Worm (Caenorhabditis elegans): ENCODE results near the gene Y51A2B.4.

Y51A2B.4 gene

DNA sequence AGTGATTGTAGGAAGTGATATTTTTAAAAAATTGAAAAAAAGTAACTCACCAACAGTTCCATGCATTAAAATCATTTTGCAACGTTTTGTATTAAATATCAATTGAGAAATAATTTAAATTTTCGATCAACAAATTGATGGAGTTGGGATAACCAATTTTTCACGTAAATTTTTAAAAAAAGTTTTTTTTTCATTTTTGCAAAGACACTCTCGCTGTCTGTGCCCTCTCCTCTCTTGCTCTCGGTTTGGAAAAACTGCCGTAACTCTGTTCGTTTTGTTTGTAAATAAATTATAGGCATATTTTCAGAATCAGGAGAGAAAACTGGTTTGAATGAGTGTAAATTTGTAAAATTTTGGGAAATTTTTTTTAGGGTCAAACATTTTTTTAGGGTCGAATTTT, 8.9 kb upstream of the Y51A2B.4 start, which contains the start of gene Y51A2B.16:
Gene Y51A2B.16 (minus strand): TSS at position 101 of the 400 bp plus-strand sequence.
- TF ChIP-seq elt-1 (tag; optimal IDR thresholded peaks at IDR 0.05) (no peak), daf-12 (tag; optimal IDR thresholded peaks at IDR 0.05) (no peak), unc-39 (tag; optimal IDR thresholded peaks at IDR 0.05) (no peak), ztf-11 (tag; optimal IDR thresholded peaks at IDR 0.05) (no peak), pqm-1 (tag; optimal IDR thresholded peaks at IDR 0.05) (no peak)

DNA sequence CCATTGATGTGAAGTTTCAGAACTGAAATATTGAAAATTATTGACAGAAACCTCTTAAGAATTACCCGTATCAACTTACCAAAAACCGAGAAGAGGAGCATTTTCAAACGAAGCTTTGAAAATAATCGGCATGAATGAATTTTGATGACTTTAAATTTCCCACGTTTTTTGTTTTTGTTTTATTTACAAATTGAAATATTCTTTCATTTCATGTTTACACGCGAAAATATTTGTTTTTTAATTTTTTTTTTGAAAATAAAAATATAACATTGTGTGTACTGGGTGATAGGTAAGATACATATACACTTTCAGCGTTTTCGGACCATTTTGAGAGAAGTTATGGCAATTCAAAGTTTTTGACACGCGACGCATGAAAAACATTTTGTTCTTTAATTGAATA, 6.7 kb upstream of the Y51A2B.4 start, which contains the start of gene Y51A2B.9:
Gene Y51A2B.9 (minus strand): TSS at position 101 of the 400 bp plus-strand sequence.
- no peak for TF ChIP-seq snpc-4 (tag; optimal IDR thresholded peaks at IDR 0.05)
- no peak for TF ChIP-seq nhr-25 (tag; optimal IDR thresholded peaks at IDR 0.05)
- no peak for TF ChIP-seq fkh-10 (GFP tag; optimal IDR thresholded peaks at IDR 0.05)
- no peak for TF ChIP-seq unc-39 (tag; optimal IDR thresholded peaks at IDR 0.05)
- no peak for TF ChIP-seq eor-1 (tag; optimal IDR thresholded peaks at IDR 0.05)
- no peak for TF ChIP-seq mdl-1 (tag; optimal IDR thresholded peaks at IDR 0.05)
- TF ChIP-seq lin-39 (tag; optimal IDR thresholded peaks at IDR 0.05), result no peak
- no peak for TF ChIP-seq pqm-1 (tag; optimal IDR thresholded peaks at IDR 0.05)
- no peak for TF ChIP-seq ceh-16 (tag; optimal IDR thresholded peaks at IDR 0.05)
- no peak for TF ChIP-seq nhr-67 (tag; optimal IDR thresholded peaks at IDR 0.05)
- no peak for TF ChIP-seq egl-5 (tag; optimal IDR thresholded peaks at IDR 0.05)
- TF ChIP-seq sea-2 (GFP tag; optimal IDR thresholded peaks at IDR 0.05), result no peak

DNA sequence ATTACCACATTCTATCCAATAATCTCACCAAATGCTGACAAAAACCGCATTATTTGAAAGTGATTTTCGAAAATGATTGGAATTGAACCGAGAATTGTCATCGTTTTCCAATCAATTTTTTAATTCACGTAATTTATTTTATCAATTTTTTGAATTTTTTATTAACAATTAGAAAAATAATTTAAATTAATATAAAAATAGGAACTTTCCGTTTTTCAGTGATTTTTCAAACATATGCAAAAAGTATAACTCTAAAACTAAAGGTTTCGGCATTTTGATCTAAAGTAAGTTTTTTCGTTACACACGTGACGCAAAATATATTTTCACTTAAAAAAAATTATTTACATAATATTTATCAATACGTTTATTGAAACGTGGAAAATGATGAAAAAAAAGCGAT, 5.3 kb upstream of the Y51A2B.4 start, which contains the start of gene Y51A2B.6:
Gene Y51A2B.6 (minus strand): TSS at position 101 of the 400 bp plus-strand sequence.
- TF ChIP-seq elt-2 (tag; optimal IDR thresholded peaks at IDR 0.05) (no peak), nhr-76 (tag; optimal IDR thresholded peaks at IDR 0.05) (no peak), skn-1 (tag; optimal IDR thresholded peaks at IDR 0.05) (no peak)

DNA sequence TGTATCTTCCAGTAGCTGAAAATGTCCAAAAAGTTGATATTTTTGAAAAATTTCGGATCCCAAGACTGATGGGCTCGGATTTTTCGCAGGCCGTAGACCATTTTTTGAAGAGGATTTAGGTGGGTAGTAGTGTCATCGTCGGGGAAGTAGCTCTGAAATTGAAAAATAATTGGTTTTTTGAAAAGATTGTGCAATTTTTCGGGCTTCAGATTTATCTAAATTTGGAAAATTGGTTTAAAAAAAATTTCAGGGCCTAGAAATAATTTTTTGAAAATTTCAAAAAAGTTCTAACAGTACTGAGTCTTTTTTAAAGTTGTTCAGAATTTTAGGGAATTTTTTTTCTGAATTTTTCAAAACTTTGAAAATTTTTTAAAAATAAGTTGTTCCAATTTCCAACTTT, 6.4 kb downstream of the Y51A2B.4 start, which contains the start of gene nhr-288:
Gene nhr-288 (minus strand): TSS at position 101 of the 400 bp plus-strand sequence.
- TF ChIP-seq nhr-12 (tag; optimal IDR thresholded peaks at IDR 0.05), result no peak
- no peak for TF ChIP-seq eor-1 (tag; optimal IDR thresholded peaks at IDR 0.05)
- no peak for TF ChIP-seq aly-2 (tag; optimal IDR thresholded peaks at IDR 0.05)
- TF ChIP-seq mml-1 (tag; optimal IDR thresholded peaks at IDR 0.05), result no peak
- TF ChIP-seq snpc-4 (tag; optimal IDR thresholded peaks at IDR 0.05), result no peak
- no peak for TF ChIP-seq nhr-28 (tag; optimal IDR thresholded peaks at IDR 0.05)
- no peak for TF ChIP-seq lin-15B (tag; optimal IDR thresholded peaks at IDR 0.05)
- TF ChIP-seq R02D3.7 (tag; optimal IDR thresholded peaks at IDR 0.05), result no peak
- TF ChIP-seq pqm-1 (tag; optimal IDR thresholded peaks at IDR 0.05), result no peak

DNA sequence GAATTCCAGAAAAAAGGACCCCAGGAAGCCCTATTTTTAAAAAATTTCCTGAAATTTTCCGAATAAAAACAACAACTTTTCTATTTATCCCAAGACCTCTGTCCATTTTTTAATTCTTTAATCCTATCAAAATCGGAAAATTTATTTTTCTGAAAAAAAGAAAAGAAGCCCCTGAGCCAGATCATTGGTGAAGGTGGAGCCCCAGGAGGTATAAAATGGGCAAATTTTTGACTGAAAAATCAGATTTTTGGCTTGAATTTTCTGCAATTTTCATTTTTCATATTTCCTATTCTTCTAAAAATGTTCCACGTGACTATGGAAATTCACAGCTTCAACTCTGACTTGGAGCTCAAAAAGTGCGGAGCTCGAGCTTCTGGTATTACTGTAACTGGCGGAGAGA, 10.1 kb downstream of the Y51A2B.4 start, which contains the start of gene Y51A2B.8:
Gene Y51A2B.8 (plus strand): TSS at position 301 of the 400 bp plus-strand sequence.
- TF ChIP-seq ztf-4 (tag; optimal IDR thresholded peaks at IDR 0.05) (no peak), elt-2 (tag; optimal IDR thresholded peaks at IDR 0.05) (no peak), egl-27 (tag; optimal IDR thresholded peaks at IDR 0.05) (no peak), pqm-1 (tag; optimal IDR thresholded peaks at IDR 0.05) (no peak), nhr-76 (tag; optimal IDR thresholded peaks at IDR 0.05) (no peak), skn-1 (tag; optimal IDR thresholded peaks at IDR 0.05) (no peak), nhr-67 (tag; optimal IDR thresholded peaks at IDR 0.05) (no peak), nhr-11 (tag; optimal IDR thresholded peaks at IDR 0.05) (no peak), nhr-25 (tag; optimal IDR thresholded peaks at IDR 0.05) (no peak), nfya-1 (tag; optimal IDR thresholded peaks at IDR 0.05; ENCODE audit: insufficient read depth) (no peak), snpc-4 (tag; optimal IDR thresholded peaks at IDR 0.05) (no peak), mdl-1 (tag; optimal IDR thresholded peaks at IDR 0.05) (no peak), lsy-12 (tag; optimal IDR thresholded peaks at IDR 0.05) (no peak), daf-12 (tag; optimal IDR thresholded peaks at IDR 0.05) (no peak)

DNA sequence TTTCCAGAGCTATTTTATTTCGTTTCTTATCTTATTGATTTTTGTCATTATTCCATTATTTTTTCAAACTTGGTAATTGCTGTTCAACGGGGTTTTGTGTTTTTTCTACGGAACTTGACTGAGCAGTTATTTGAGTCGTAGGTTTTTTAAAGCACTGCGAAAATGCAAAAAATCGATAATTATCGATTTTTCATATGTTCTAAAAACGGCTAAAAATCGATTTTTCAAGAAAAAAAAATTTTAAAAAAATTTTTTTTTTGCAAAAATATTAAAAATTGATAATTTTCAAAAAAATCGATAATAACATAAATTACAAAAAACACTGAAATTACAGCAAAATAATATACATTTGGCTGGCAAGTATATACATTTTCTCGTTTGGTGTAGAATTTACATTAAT, 13.4 kb downstream of the Y51A2B.4 start:
- TF ChIP-seq ceh-28 (tag; optimal IDR thresholded peaks at IDR 0.05), result peak; percentile 84
- TF ChIP-seq pha-4 (tag; optimal IDR thresholded peaks at IDR 0.05), result no peak

Measured in whole organism, L3 larva.